Fruit fly (Drosophila melanogaster) whole organism: Measurements from ENCODE around the gene CG13077.

Experiments
- CG8478 ChIP-seq: fragments of >200 bp; optimal IDR thresholded peaks from 2 replicates; lab custom pipeline; 2018; ENCODE audit warnings: inconsistent platforms
- Dll ChIP-seq: fragments of >200 bp; optimal IDR thresholded peaks from 2 replicates; lab custom pipeline; 2017
- EcR ChIP-seq, 2 experiments: fragments of >200 bp; optimal IDR thresholded peaks; 2 replicates each; lab custom pipeline; 2017; ENCODE audit warnings: missing biosample characterization in 2 of 2, missing genetic modification characterization in 2 of 2, missing genetic modification reagents in 2 of 2
- psq ChIP-seq: fragments of >200 bp; optimal IDR thresholded peaks from 2 replicates; lab custom pipeline; 2017
- usp ChIP-seq: fragments of >200 bp; optimal IDR thresholded peaks from 2 replicates; lab custom pipeline; 2017; ENCODE audit warnings: missing biosample characterization, missing genetic modification characterization, mixed read lengths

DNA sequence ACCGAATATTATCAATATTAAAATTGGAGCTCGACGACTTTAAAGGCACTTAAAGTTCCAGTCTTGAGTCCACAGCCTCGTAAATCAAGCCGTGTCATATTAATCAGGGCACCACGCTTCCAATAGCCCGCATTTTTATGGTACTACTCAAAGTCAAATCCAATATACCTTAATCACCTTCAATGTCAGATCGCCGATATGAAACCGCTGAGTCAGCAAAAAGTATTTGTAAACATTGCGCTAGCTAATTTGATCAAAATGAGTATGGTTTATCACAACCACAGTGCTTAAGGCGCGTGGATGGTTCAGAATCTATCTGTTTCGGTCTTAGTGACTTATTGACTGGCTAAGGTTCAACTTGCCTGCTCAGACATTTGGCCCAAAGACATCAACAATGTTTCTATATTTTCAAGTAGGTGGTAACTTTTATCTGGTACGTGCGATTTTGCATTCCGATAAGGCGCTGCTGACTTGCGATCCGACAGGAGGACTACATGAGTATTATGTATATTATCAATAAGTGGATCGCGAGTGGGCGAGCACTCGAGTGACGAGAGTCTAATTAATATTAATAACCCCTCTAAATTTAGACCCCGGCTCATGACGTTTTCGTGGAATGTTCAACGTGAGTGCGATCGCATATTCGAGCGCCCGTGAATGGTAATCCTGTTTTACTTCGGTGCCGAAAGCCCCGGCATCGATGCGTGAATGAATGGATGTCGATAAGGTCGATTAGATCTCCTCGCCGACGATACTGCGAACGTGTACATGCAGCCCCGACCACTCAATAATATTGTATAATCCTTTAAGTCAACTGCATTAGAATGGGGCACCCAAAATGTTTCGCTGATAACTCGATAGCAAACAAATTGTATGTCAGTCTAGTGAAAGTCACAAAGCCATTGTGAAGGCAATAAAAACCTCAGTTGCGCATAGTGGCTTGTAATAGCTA, 2.4 kb upstream of the CG13077 start, which contains the start of gene CG13078:
- TF ChIP-seq usp, result no peak
- TF ChIP-seq CG8478 (lab: Kevin White, UChicago), result no peak
- no peak for TF ChIP-seq psq
- TF ChIP-seq Dll (lab: Kevin White, UChicago), result no peak
- TF ChIP-seq EcR (GFP tag; optimal IDR thresholded peaks at IDR 0.05; lab: Kevin White, UChicago), result no peak
